Worm (Caenorhabditis elegans) whole organism, early embryonic: ENCODE data around the gene otpl-8.

Experiments
- B0310.2 ChIP-seq: sonication (generic microtip); optimal IDR thresholded peaks from 2 replicates; lab custom pipeline; 2016; ENCODE audit warnings: mild to moderate bottlenecking, missing genetic modification characterization, missing compliant biosample characterization
- aly-1 ChIP-seq: sonication (generic microtip); optimal IDR thresholded peaks from 2 replicates; lab custom pipeline; 2016; ENCODE audit warnings: missing genetic modification characterization, missing compliant biosample characterization
- hmbx-1 ChIP-seq: sonication (generic microtip); optimal IDR thresholded peaks from 2 replicates; lab custom pipeline; 2016; ENCODE audit warnings: mild to moderate bottlenecking, missing genetic modification characterization, missing compliant biosample characterization
- hmg-4 ChIP-seq: fragments of 200-800 bp; sonication (Bioruptor generic); optimal IDR thresholded peaks from 2 replicates; lab custom pipeline; 2018; ENCODE audit warnings: mild to moderate bottlenecking, missing genetic modification characterization, missing compliant biosample characterization

ce11 chrX:12298324-12298723 is 27.6 kb upstream of the otpl-8 start, which contains the start of gene W06D11.3:
- TF ChIP-seq hmbx-1 (tag; lab: Kevin White, UChicago) (no peak), hmg-4 (GFP tag; lab: Kevin White, UChicago) (no peak), B0310.2 (tag; lab: Kevin White, UChicago) (no peak), aly-1 (tag; lab: Kevin White, UChicago) (no peak)
